Worm (Caenorhabditis elegans) whole organism, late embryonic: Measurements from ENCODE around the gene C47A10.16.

Experiments
- F13H6.1 ChIP-seq: sonication (generic microtip); optimal IDR thresholded peaks from 2 replicates; lab custom pipeline; 2016; ENCODE audit warnings: missing genetic modification characterization, missing compliant biosample characterization
- fkh-10 ChIP-seq: fragments of 150-350 bp; optimal IDR thresholded peaks from 2 replicates; lab custom pipeline; 2014; ENCODE audit warnings: missing biosample characterization, missing genetic modification reagents, missing genetic modification characterization
- odd-2 ChIP-seq: sonication (generic microtip); optimal IDR thresholded peaks from 2 replicates; lab custom pipeline; 2017; ENCODE audit warnings: antibody characterized with exemption, mild to moderate bottlenecking, missing genetic modification characterization, missing compliant biosample characterization
- pqm-1 ChIP-seq: sonication (generic microtip); optimal IDR thresholded peaks from 2 replicates; lab custom pipeline; 2016; ENCODE audit warnings: missing genetic modification characterization, missing compliant biosample characterization
- ztf-16 ChIP-seq: sonication (generic microtip); optimal IDR thresholded peaks from 2 replicates; lab custom pipeline; 2017; ENCODE audit warnings: missing genetic modification characterization, missing compliant biosample characterization

ce11 chrV:17718647-17719046 lies 46.3 kb downstream of the C47A10.16 start, which contains the start of gene str-77:
- TF ChIP-seq ztf-16 (tag; lab: Kevin White, UChicago) (no peak), pqm-1 (tag; lab: Kevin White, UChicago) (no peak), fkh-10 (GFP tag; lab: Kevin White, UChicago) (no peak), F13H6.1 (no peak), odd-2 (tag; lab: Kevin White, UChicago) (no peak)
